Fruit fly (Drosophila melanogaster): ENCODE measurements around the gene Best1.

Gene Best1

dm6 chr3R:10144103-10144998 lies 25.9 kb downstream of the Best1 start, which contains the start of the genes TAF1B and Invadolysin (continued):
- TF ChIP-seq CG6813 (GFP tag; optimal IDR thresholded peaks at IDR 0.05) (peak; percentile 8), CG3847 (GFP tag; IDR thresholded peaks at IDR 0.05) (peak; percentile 74; the same call in 1 of the 2 replicates), PHDP (tag; optimal IDR thresholded peaks at IDR 0.05) (peak; percentile 29), Tbp (GFP tag; optimal IDR thresholded peaks at IDR 0.05) (peak; percentile 11), CG13287 (GFP tag; IDR thresholded peaks at IDR 0.05; ENCODE audit: partially characterized antibody) (peak; percentile 96), gem (tag; optimal IDR thresholded peaks at IDR 0.05) (peak; percentile 73), CG7372 (GFP tag; IDR thresholded peaks at IDR 0.05) (0 out of 2 replicates have a peak, but pooled peaks have one; percentile 29), inv (GFP tag; IDR thresholded peaks at IDR 0.05; ENCODE audit: partially characterized antibody) (peak; percentile 94), mirr (GFP tag; optimal IDR thresholded peaks at IDR 0.05) (peak; percentile 57), CG34422 (GFP tag; IDR thresholded peaks at IDR 0.05) (peak; percentile 83), Oaz (GFP tag; IDR thresholded peaks at IDR 0.05) (no peak), CG6683 (GFP tag; optimal IDR thresholded peaks at IDR 0.05) (no peak), CG12659 (GFP tag; optimal IDR thresholded peaks at IDR 0.05) (peak; percentile 85), her (GFP tag; optimal IDR thresholded peaks at IDR 0.05) (peak; percentile 59), gsb (GFP tag; IDR thresholded peaks at IDR 0.05) (no peak), pb (GFP tag; optimal IDR thresholded peaks at IDR 0.05) (no peak), mld (GFP tag; IDR thresholded peaks at IDR 0.05; ENCODE audit: partially characterized antibody) (peak; percentile 88), jing (GFP tag; optimal IDR thresholded peaks at IDR 0.05) (no peak), CG3407 (GFP tag; optimal IDR thresholded peaks at IDR 0.05) (no peak), slp2 (GFP tag; optimal IDR thresholded peaks at IDR 0.05) (no peak), MESR4 (GFP tag; optimal IDR thresholded peaks at IDR 0.05) (peak; percentile 79), lbe (GFP tag; optimal IDR thresholded peaks at IDR 0.05) (peak; percentile 78), ERR (GFP tag; optimal IDR thresholded peaks at IDR 0.05) (peak; percentile 56), tll (GFP tag; optimal IDR thresholded peaks at IDR 0.05) (no peak), emc (GFP tag; optimal IDR thresholded peaks at IDR 0.05) (no peak), toy (GFP tag; IDR thresholded peaks at IDR 0.05) (no peak), ab (GFP tag; optimal IDR thresholded peaks at IDR 0.05) (no peak), pfk (GFP tag; optimal IDR thresholded peaks at IDR 0.05) (no peak), dm (GFP tag; optimal IDR thresholded peaks at IDR 0.05) (peak; percentile 15), z (GFP tag; IDR thresholded peaks at IDR 0.05) (peak; percentile 71; the same call in 2 of the 3 replicates), CG6254 (GFP tag; optimal IDR thresholded peaks at IDR 0.05) (peak; percentile 45), CG13296 (GFP tag; optimal IDR thresholded peaks at IDR 0.05) (peak; percentile 44), tin (GFP tag; optimal IDR thresholded peaks at IDR 0.05) (peak; percentile 20), NfI (GFP tag; optimal IDR thresholded peaks at IDR 0.05) (peak; percentile 22), C15 (GFP tag; IDR thresholded peaks at IDR 0.05) (no peak), Doc3 (GFP tag; IDR thresholded peaks at IDR 0.05; ENCODE audit: partially characterized antibody) (peak; percentile 90), CG14014 (GFP tag; IDR thresholded peaks at IDR 0.05) (0 out of 2 replicates have a peak, but pooled peaks have one; percentile 30), ci (GFP tag; IDR thresholded peaks at IDR 0.05) (peak; percentile 58; the same call in 2 of the 3 replicates), nmo (GFP tag; optimal IDR thresholded peaks at IDR 0.05) (peak; percentile 69), Nf-YA (GFP tag; IDR thresholded peaks at IDR 0.05) (no peak), Sin3A (optimal IDR thresholded peaks at IDR 0.05) (peak; percentile 38), CG17568 (GFP tag; optimal IDR thresholded peaks at IDR 0.05) (no peak), CG17802 (tag; optimal IDR thresholded peaks at IDR 0.05) (no peak), Bdp1 (GFP tag; optimal IDR thresholded peaks at IDR 0.05) (no peak), H15 (GFP tag; IDR thresholded peaks at IDR 0.05) (peak; percentile 25; the same call in 1 of the 3 replicates), Mrtf (GFP tag; IDR thresholded peaks at IDR 0.05) (no peak), CG11085 (GFP tag; IDR thresholded peaks at IDR 0.05) (0 out of 2 replicates have a peak, but pooled peaks have one; percentile 40), Deaf1 (tag; optimal IDR thresholded peaks at IDR 0.05) (peak; percentile 94)
